Fruit fly (Drosophila melanogaster) whole organism, prepupa: ENCODE data around the gene Dbx.
A peak's percentile ranks its signal among the peaks of the same experiment; 100 is the strongest.

Source experiments
- Blimp-1 ChIP-seq: fragments of 200-800 bp; sonication (Bioruptor generic); optimal IDR thresholded peaks from 3 replicates; lab custom pipeline; 2017; ENCODE audit warnings: missing biosample characterization, missing genetic modification characterization, mild to moderate bottlenecking, moderate library complexity, missing genetic modification reagents
- CG10669 ChIP-seq: fragments of 200-800 bp; sonication (Bioruptor generic); optimal IDR thresholded peaks from 3 replicates; lab custom pipeline; 2018; ENCODE audit warnings: missing biosample characterization, mild to moderate bottlenecking, missing genetic modification characterization, moderate library complexity
- CG11294 ChIP-seq: fragments of 200-800 bp; sonication (Bioruptor generic); IDR thresholded peaks from 2 replicates; pipeline ENCODE4 v1.3.6; 2022; ENCODE audit warnings: missing biosample characterization, missing genetic modification characterization
- CG11902 ChIP-seq: fragments of 200-800 bp; sonication (Bioruptor generic); optimal IDR thresholded peaks from 3 replicates; lab custom pipeline; 2016; ENCODE audit warnings: missing biosample characterization, missing genetic modification characterization
- CG15336 ChIP-seq: fragments of 200-800 bp; sonication (Bioruptor generic); IDR thresholded peaks from 2 replicates; pipeline ENCODE4 v1.3.6; 2022; ENCODE audit warnings: missing biosample characterization, missing genetic modification characterization
- CG16779 ChIP-seq: fragments of 200-800 bp; sonication (Bioruptor generic); optimal IDR thresholded peaks from 3 replicates; lab custom pipeline; 2017; ENCODE audit warnings: missing biosample characterization, mild to moderate bottlenecking, missing genetic modification characterization
- CG3032 ChIP-seq: fragments of 200-800 bp; optimal IDR thresholded peaks from 2 replicates; lab custom pipeline; 2019; ENCODE audit warnings: missing biosample characterization, mild to moderate bottlenecking, missing genetic modification characterization, moderate library complexity
- CG31627 ChIP-seq: fragments of 200-800 bp; sonication (Bioruptor generic); optimal IDR thresholded peaks from 3 replicates; lab custom pipeline; 2016; ENCODE audit warnings: missing biosample characterization, missing genetic modification characterization
- CG32006 ChIP-seq: fragments of 200-800 bp; sonication (Bioruptor generic); optimal IDR thresholded peaks from 3 replicates; lab custom pipeline; 2017; ENCODE audit warnings: missing biosample characterization, mild to moderate bottlenecking, missing genetic modification characterization
- CG34406 ChIP-seq: fragments of 200-800 bp; sonication (Bioruptor generic); optimal IDR thresholded peaks from 3 replicates; lab custom pipeline; 2016; ENCODE audit warnings: missing biosample characterization, missing genetic modification characterization
- CG3919 ChIP-seq: fragments of 200-800 bp; sonication (Bioruptor generic); optimal IDR thresholded peaks from 3 replicates; lab custom pipeline; 2016; ENCODE audit warnings: missing biosample characterization, missing genetic modification characterization
- CG4318 ChIP-seq: fragments of 200-800 bp; sonication (Bioruptor generic); optimal IDR thresholded peaks from 3 replicates; lab custom pipeline; 2017; ENCODE audit warnings: missing biosample characterization, mild to moderate bottlenecking, missing genetic modification characterization
- CG6276 ChIP-seq: fragments of 200-800 bp; sonication (Bioruptor generic); optimal IDR thresholded peaks from 2 replicates; lab custom pipeline; 2017; ENCODE audit warnings: missing biosample characterization, mild to moderate bottlenecking, missing genetic modification characterization
- CG6792 ChIP-seq: fragments of 200-800 bp; sonication (Bioruptor generic); optimal IDR thresholded peaks from 3 replicates; lab custom pipeline; 2016; ENCODE audit warnings: missing biosample characterization, missing genetic modification characterization
- CG6808 ChIP-seq: fragments of 200-800 bp; sonication (Bioruptor generic); optimal IDR thresholded peaks from 3 replicates; lab custom pipeline; 2017; ENCODE audit warnings: missing biosample characterization, missing genetic modification characterization, mild to moderate bottlenecking, moderate library complexity, missing genetic modification reagents
- CG7368 ChIP-seq: fragments of 200-800 bp; sonication (Bioruptor generic); optimal IDR thresholded peaks from 3 replicates; lab custom pipeline; 2016; ENCODE audit warnings: missing biosample characterization, missing genetic modification characterization
- CG8119 ChIP-seq: fragments of 200-800 bp; sonication (Bioruptor generic); IDR thresholded peaks from 3 replicates; pipeline ENCODE4 v1.3.6; 2022; ENCODE audit warnings: missing biosample characterization, missing genetic modification characterization
- Eip78C ChIP-seq: fragments of 200-800 bp; sonication (Bioruptor generic); peaks from one replicate; lab custom pipeline; 2016; ENCODE audit warnings: missing biosample characterization, missing genetic modification characterization
- Ets21C ChIP-seq: fragments of 200-800 bp; sonication (Bioruptor generic); optimal IDR thresholded peaks from 3 replicates; lab custom pipeline; 2016; ENCODE audit warnings: missing biosample characterization, missing genetic modification characterization
- Ets96B ChIP-seq: fragments of 200-800 bp; optimal IDR thresholded peaks from 2 replicates; lab custom pipeline; 2019; ENCODE audit warnings: missing biosample characterization, mild to moderate bottlenecking, missing genetic modification characterization, moderate library complexity
- Hr38 ChIP-seq: sonication (Bioruptor generic); optimal IDR thresholded peaks from 2 replicates; lab custom pipeline; 2016; ENCODE audit warnings: missing biosample characterization, missing genetic modification characterization
- Hr4 ChIP-seq: fragments of 200-800 bp; sonication (Bioruptor generic); optimal IDR thresholded peaks from 3 replicates; lab custom pipeline; 2016; ENCODE audit warnings: missing biosample characterization, missing genetic modification characterization
- Met ChIP-seq: fragments of 200-800 bp; sonication (Bioruptor generic); optimal IDR thresholded peaks from 3 replicates; lab custom pipeline; 2016; ENCODE audit warnings: missing biosample characterization, missing genetic modification characterization
- OdsH ChIP-seq: fragments of 200-800 bp; sonication (Bioruptor generic); optimal IDR thresholded peaks from 3 replicates; lab custom pipeline; 2016; ENCODE audit warnings: missing biosample characterization, missing genetic modification characterization
- Smox ChIP-seq: fragments of 200-800 bp; sonication (Bioruptor generic); optimal IDR thresholded peaks from 3 replicates; lab custom pipeline; 2016; ENCODE audit warnings: missing biosample characterization, missing genetic modification characterization
- Sox15 ChIP-seq: fragments of 200-800 bp; sonication (Bioruptor generic); optimal IDR thresholded peaks from 3 replicates; lab custom pipeline; 2016; ENCODE audit warnings: missing biosample characterization, missing genetic modification characterization
- achi ChIP-seq: fragments of 200-800 bp; sonication (Bioruptor generic); optimal IDR thresholded peaks from 3 replicates; lab custom pipeline; 2016; ENCODE audit warnings: missing biosample characterization, missing genetic modification characterization
- acj6 ChIP-seq: fragments of 200-800 bp; sonication (Bioruptor generic); optimal IDR thresholded peaks from 3 replicates; lab custom pipeline; 2016; ENCODE audit warnings: missing biosample characterization, missing genetic modification characterization
- dac ChIP-seq: fragments of 200-800 bp; sonication (Bioruptor generic); optimal IDR thresholded peaks from 2 replicates; lab custom pipeline; 2017; ENCODE audit warnings: missing biosample characterization, mild to moderate bottlenecking, missing genetic modification characterization
- dsx ChIP-seq: fragments of 200-800 bp; optimal IDR thresholded peaks from 3 replicates; lab custom pipeline; 2019; ENCODE audit warnings: missing biosample characterization, mild to moderate bottlenecking, missing genetic modification characterization, moderate library complexity; ENCODE audit not compliant: poor library complexity, severe bottlenecking
- eg ChIP-seq: fragments of 200-800 bp; sonication (Bioruptor generic); IDR thresholded peaks from 3 replicates; pipeline ENCODE4 v1.3.6; 2022; ENCODE audit warnings: missing biosample characterization, missing genetic modification characterization
- fd85E ChIP-seq: fragments of 200-800 bp; sonication (Bioruptor generic); optimal IDR thresholded peaks from 3 replicates; lab custom pipeline; 2016; ENCODE audit warnings: missing biosample characterization, missing genetic modification characterization
- lz ChIP-seq: fragments of 200-800 bp; sonication (Bioruptor generic); optimal IDR thresholded peaks from 3 replicates; lab custom pipeline; 2016; ENCODE audit warnings: missing biosample characterization, missing genetic modification characterization
- net ChIP-seq: fragments of 200-800 bp; sonication (Bioruptor generic); optimal IDR thresholded peaks from 3 replicates; lab custom pipeline; 2016; ENCODE audit warnings: missing biosample characterization, missing genetic modification characterization
- pdm3 ChIP-seq: fragments of 200-800 bp; sonication (Bioruptor generic); optimal IDR thresholded peaks from 3 replicates; lab custom pipeline; 2016; ENCODE audit warnings: missing biosample characterization, missing genetic modification characterization
- salr ChIP-seq, 2 experiments: fragments of 200-800 bp; sonication (Bioruptor generic); optimal IDR thresholded peaks; 3 replicates each; lab custom pipeline; 2016 to 2018; ENCODE audit warnings: missing biosample characterization in 2 of 2, missing genetic modification characterization in 2 of 2, mild to moderate bottlenecking in 1 of 2
- svp ChIP-seq: fragments of 200-800 bp; sonication (Bioruptor generic); peaks from one replicate; lab custom pipeline; 2016; ENCODE audit warnings: missing biosample characterization, missing genetic modification characterization
- topi ChIP-seq: fragments of 200-800 bp; sonication (Bioruptor generic); optimal IDR thresholded peaks from 3 replicates; lab custom pipeline; 2016; ENCODE audit warnings: missing biosample characterization, missing genetic modification characterization
- vri ChIP-seq: fragments of 200-800 bp; sonication (Bioruptor generic); optimal IDR thresholded peaks from 3 replicates; lab custom pipeline; 2016; ENCODE audit warnings: missing biosample characterization, mild to moderate bottlenecking, missing genetic modification characterization

The Dbx gene

DNA sequence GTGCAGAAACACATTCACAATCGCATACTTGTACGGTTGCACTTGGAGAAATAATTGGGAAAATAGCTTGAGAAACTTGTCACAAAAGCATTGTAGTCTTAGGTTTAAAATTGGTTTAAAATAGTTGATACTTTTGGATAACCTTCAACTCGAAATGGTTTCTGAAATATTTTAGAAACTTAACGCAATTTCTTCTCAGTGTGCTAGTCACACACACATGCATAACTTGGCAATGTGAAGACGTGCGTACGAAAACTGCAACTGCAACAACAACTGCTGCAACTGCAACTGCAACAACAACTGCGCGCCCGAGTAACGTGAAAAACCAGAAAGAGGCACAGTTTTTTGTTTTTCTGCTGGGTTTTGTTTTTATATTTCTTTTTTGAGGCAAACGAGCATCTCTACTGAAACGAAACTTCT is 35.0 kb upstream of the Dbx start (continued):
- TF ChIP-seq CG6276 (peak; percentile 98), lz (GFP tag; lab: Kevin White, UChicago) (peak; percentile 91), CG6792 (peak; percentile 89), dac (GFP tag; lab: Kevin White, UChicago) (peak; percentile 95), Ets96B (peak; percentile 99), Hr4 (GFP tag; lab: Kevin White, UChicago) (peak; percentile 99), topi (peak; percentile 96), CG34406 (GFP tag; lab: Kevin White, UChicago) (peak; percentile 92)

DNA sequence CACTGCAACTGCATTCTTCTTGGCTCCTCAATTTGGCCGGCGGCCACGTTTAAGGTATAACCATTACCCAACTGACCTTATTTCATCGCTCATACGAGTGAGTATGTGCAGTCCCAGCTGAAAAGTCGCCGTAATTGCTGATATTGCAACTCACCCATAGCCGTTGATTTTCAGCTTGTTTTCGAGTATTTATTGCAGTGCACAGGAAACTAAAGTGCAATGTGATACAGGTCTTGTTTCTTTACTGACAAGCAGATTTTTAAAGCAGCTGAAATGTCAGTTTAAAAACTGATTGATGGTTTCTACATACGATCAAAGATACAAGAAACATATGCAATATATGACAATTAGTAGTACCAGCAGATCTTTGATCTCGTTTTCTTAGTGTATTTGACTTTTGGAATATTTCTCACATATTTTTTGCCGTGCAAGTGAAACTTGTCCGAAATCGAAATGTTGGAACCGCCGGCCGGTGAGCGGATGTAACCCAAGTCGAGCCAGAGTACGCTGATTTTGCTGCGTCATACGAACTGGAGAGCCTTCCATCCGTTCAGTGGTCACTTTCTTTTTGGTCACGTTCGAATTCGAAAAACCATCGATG is 33.1 kb upstream of the Dbx start:
- TF ChIP-seq CG8119 (GFP tag; lab: Robert Waterston, UW): 0 out of 3 replicates have a peak, but pooled peaks have one; percentile 31
- TF ChIP-seq svp (GFP tag; lab: Kevin White, UChicago): peak; percentile 30
- no peak for TF ChIP-seq Met
- no peak for TF ChIP-seq salr (GFP tag; optimal IDR thresholded peaks at IDR 0.05; lab: Kevin White, UChicago)
- TF ChIP-seq dsx (GFP tag; lab: Kevin White, UChicago): no peak
- peak; percentile 2 for TF ChIP-seq OdsH (GFP tag; lab: Kevin White, UChicago)
- 0 out of 2 replicates have a peak, but pooled peaks have one; percentile 19 for TF ChIP-seq CG15336
- TF ChIP-seq CG3919 (GFP tag; lab: Kevin White, UChicago): peak; percentile 1
- TF ChIP-seq Ets21C (GFP tag; lab: Kevin White, UChicago): no peak
- no peak for TF ChIP-seq acj6 (GFP tag; lab: Kevin White, UChicago)
- no peak for TF ChIP-seq net (GFP tag; lab: Kevin White, UChicago)
- TF ChIP-seq CG11902 (GFP tag; lab: Kevin White, UChicago): no peak
- TF ChIP-seq Hr4 (GFP tag; lab: Kevin White, UChicago): peak; percentile 2
- peak; percentile 22 for TF ChIP-seq CG7368 (GFP tag; lab: Kevin White, UChicago)
- no peak for TF ChIP-seq CG4318 (GFP tag; lab: Kevin White, UChicago)
- peak; percentile 46 for TF ChIP-seq CG32006 (GFP tag; lab: Kevin White, UChicago)
- TF ChIP-seq Eip78C (GFP tag; lab: Kevin White, UChicago): peak; percentile 88
- TF ChIP-seq CG6808 (GFP tag; lab: Kevin White, UChicago): no peak
- no peak for TF ChIP-seq CG11294 (GFP tag; lab: Robert Waterston, UW)

DNA sequence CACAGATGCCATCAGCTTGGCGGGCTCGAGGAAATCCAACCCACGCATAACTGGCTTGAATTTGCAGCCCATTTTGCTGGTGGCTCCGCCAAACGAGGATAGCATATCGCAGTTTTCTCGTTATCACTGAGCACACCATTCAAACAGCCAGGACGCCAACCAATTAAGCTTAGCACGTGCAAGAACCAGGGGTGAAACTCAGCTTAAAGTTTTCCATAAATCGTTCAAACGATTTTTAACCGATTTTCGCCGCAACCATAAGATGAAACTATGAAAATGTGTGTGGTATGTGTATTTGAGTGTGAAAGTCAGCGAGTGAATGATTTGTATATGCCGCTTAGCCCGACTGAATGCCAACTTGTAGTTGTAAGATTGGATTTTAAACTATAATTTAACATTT is 30.2 kb upstream of the Dbx start:
- TF ChIP-seq salr (GFP tag; optimal IDR thresholded peaks at IDR 0.05; lab: Kevin White, UChicago) (no peak), pdm3 (no peak), Hr38 (GFP tag; lab: Kevin White, UChicago) (no peak), vri (GFP tag; lab: Kevin White, UChicago) (no peak), CG16779 (tag; lab: Kevin White, UChicago) (no peak), CG31627 (GFP tag; lab: Kevin White, UChicago) (no peak), Blimp-1 (GFP tag; lab: Kevin White, UChicago) (no peak), fd85E (GFP tag; lab: Kevin White, UChicago) (no peak), lz (GFP tag; lab: Kevin White, UChicago) (no peak), CG10669 (no peak), achi (GFP tag; lab: Kevin White, UChicago) (no peak), Smox (GFP tag; lab: Kevin White, UChicago) (no peak), CG34406 (GFP tag; lab: Kevin White, UChicago) (no peak), eg (GFP tag; lab: Robert Waterston, UW) (no peak), CG3032 (no peak), Sox15 (no peak), Hr4 (GFP tag; lab: Kevin White, UChicago) (no peak), CG32006 (GFP tag; lab: Kevin White, UChicago) (no peak)
